Worm (Caenorhabditis elegans) whole organism, mixed stage, embryonic: ENCODE measurements around the gene nhr-135.

Experiments
- M03D4.4 ChIP-seq: sonication (generic microtip); optimal IDR thresholded peaks from 2 replicates; lab custom pipeline; 2017; ENCODE audit warnings: mild to moderate bottlenecking, missing genetic modification characterization, missing compliant biosample characterization
- bed-3 ChIP-seq: fragments of 200-800 bp; sonication (Bioruptor generic); optimal IDR thresholded peaks from 3 replicates; lab custom pipeline; 2018; ENCODE audit warnings: mild to moderate bottlenecking, missing genetic modification characterization, moderate library complexity, missing compliant biosample characterization
- blmp-1 ChIP-seq: fragments of 150-350 bp; optimal IDR thresholded peaks from 2 replicates; lab custom pipeline; 2014; ENCODE audit warnings: missing biosample characterization, missing genetic modification characterization
- ceh-39 ChIP-seq: fragments of 150-350 bp; optimal IDR thresholded peaks from 2 replicates; lab custom pipeline; 2014; ENCODE audit warnings: missing biosample characterization, missing genetic modification characterization
- ceh-83 ChIP-seq: fragments of 200-800 bp; sonication (Bioruptor generic); optimal IDR thresholded peaks from 2 replicates; lab custom pipeline; 2018; ENCODE audit warnings: mild to moderate bottlenecking, missing genetic modification characterization, missing compliant biosample characterization
- ces-1 ChIP-seq: fragments of 150-350 bp; optimal IDR thresholded peaks from 2 replicates; lab custom pipeline; 2014; ENCODE audit warnings: missing biosample characterization, missing genetic modification reagents, missing genetic modification characterization
- cnd-1 ChIP-seq: fragments of 200-800 bp; sonication (Bioruptor generic); optimal IDR thresholded peaks from 2 replicates; lab custom pipeline; 2018; ENCODE audit warnings: mild to moderate bottlenecking, missing genetic modification characterization, missing compliant biosample characterization
- drap-1 ChIP-seq: fragments of 200-800 bp; sonication (Bioruptor generic); optimal IDR thresholded peaks from 3 replicates; lab custom pipeline; 2018; ENCODE audit warnings: mild to moderate bottlenecking, missing genetic modification characterization, missing compliant biosample characterization
- elt-3 ChIP-seq: fragments of 150-350 bp; optimal IDR thresholded peaks from 2 replicates; lab custom pipeline; 2014; ENCODE audit warnings: missing biosample characterization, missing genetic modification characterization
- flh-1 ChIP-seq: fragments of 200-800 bp; sonication (Bioruptor generic); optimal IDR thresholded peaks from 2 replicates; lab custom pipeline; 2018; ENCODE audit warnings: mild to moderate bottlenecking, missing genetic modification characterization, moderate library complexity, missing compliant biosample characterization
- ham-2 ChIP-seq: fragments of 200-800 bp; sonication (Bioruptor generic); optimal IDR thresholded peaks from 2 replicates; lab custom pipeline; 2018; ENCODE audit warnings: mild to moderate bottlenecking, missing genetic modification characterization, missing compliant biosample characterization
- hlh-1 ChIP-seq: fragments of 150-350 bp; optimal IDR thresholded peaks from 2 replicates; lab custom pipeline; 2014; ENCODE audit warnings: missing biosample characterization, missing genetic modification reagents, missing genetic modification characterization
- lin-32 ChIP-seq: fragments of 200-800 bp; sonication (Bioruptor generic); optimal IDR thresholded peaks from 2 replicates; lab custom pipeline; 2018; ENCODE audit warnings: mild to moderate bottlenecking, missing genetic modification characterization, missing compliant biosample characterization
- lsy-2 ChIP-seq: fragments of 150-350 bp; optimal IDR thresholded peaks from 2 replicates; lab custom pipeline; 2014; ENCODE audit warnings: missing biosample characterization, missing genetic modification characterization
- mab-5 ChIP-seq: fragments of 150-350 bp; optimal IDR thresholded peaks from 2 replicates; lab custom pipeline; 2014; ENCODE audit warnings: missing biosample characterization, missing genetic modification characterization
- mep-1 ChIP-seq: fragments of 150-350 bp; optimal IDR thresholded peaks from 2 replicates; lab custom pipeline; 2017; ENCODE audit warnings: missing biosample characterization, missing genetic modification reagents, missing genetic modification characterization, inconsistent platforms
- mls-2 ChIP-seq: sonication (generic microtip); optimal IDR thresholded peaks from 2 replicates; lab custom pipeline; 2016; ENCODE audit warnings: mild to moderate bottlenecking, missing genetic modification characterization, moderate library complexity, missing compliant biosample characterization
- nhr-12 ChIP-seq: fragments of 150-350 bp; optimal IDR thresholded peaks from 2 replicates; lab custom pipeline; 2014; ENCODE audit warnings: missing biosample characterization, missing genetic modification characterization
- nhr-2 ChIP-seq: fragments of 150-350 bp; optimal IDR thresholded peaks from 2 replicates; lab custom pipeline; 2014; ENCODE audit warnings: missing biosample characterization, missing genetic modification characterization
- nhr-237 ChIP-seq: fragments of 150-350 bp; optimal IDR thresholded peaks from 2 replicates; lab custom pipeline; 2014; ENCODE audit warnings: missing biosample characterization, missing genetic modification characterization
- nhr-28 ChIP-seq: fragments of 150-350 bp; optimal IDR thresholded peaks from 2 replicates; lab custom pipeline; 2014; ENCODE audit warnings: missing biosample characterization, missing genetic modification characterization
- nhr-76 ChIP-seq: sonication (generic microtip); optimal IDR thresholded peaks from 2 replicates; lab custom pipeline; 2017; ENCODE audit warnings: missing biosample characterization, missing genetic modification characterization
- sem-2 ChIP-seq: fragments of 200-800 bp; sonication (Bioruptor generic); optimal IDR thresholded peaks from 2 replicates; lab custom pipeline; 2018; ENCODE audit warnings: mild to moderate bottlenecking, missing genetic modification characterization, missing compliant biosample characterization
- snpc-4 ChIP-seq: fragments of 150-350 bp; optimal IDR thresholded peaks from 2 replicates; lab custom pipeline; 2014; ENCODE audit warnings: missing biosample characterization, missing genetic modification characterization
- sptf-1 ChIP-seq: sonication (generic microtip); optimal IDR thresholded peaks from 2 replicates; lab custom pipeline; 2017; ENCODE audit warnings: mild to moderate bottlenecking, missing genetic modification characterization, moderate library complexity, missing compliant biosample characterization
- tbx-8 ChIP-seq: fragments of 200-800 bp; sonication (Bioruptor generic); optimal IDR thresholded peaks from 2 replicates; lab custom pipeline; 2018; ENCODE audit warnings: mild to moderate bottlenecking, missing genetic modification characterization, moderate library complexity, missing compliant biosample characterization
- unc-120 ChIP-seq: sonication (generic microtip); optimal IDR thresholded peaks from 2 replicates; lab custom pipeline; 2017; ENCODE audit warnings: missing genetic modification characterization, missing compliant biosample characterization; ENCODE audit not compliant: poor library complexity, severe bottlenecking
- unc-39 ChIP-seq: fragments of 150-350 bp; optimal IDR thresholded peaks from 2 replicates; lab custom pipeline; 2014; ENCODE audit warnings: missing biosample characterization, missing genetic modification characterization
- unc-62 ChIP-seq: fragments of 150-350 bp; optimal IDR thresholded peaks from 2 replicates; lab custom pipeline; 2014; ENCODE audit warnings: missing biosample characterization, missing genetic modification reagents, missing genetic modification characterization
- zip-8 ChIP-seq: fragments of 150-350 bp; optimal IDR thresholded peaks from 2 replicates; lab custom pipeline; 2014; ENCODE audit warnings: missing biosample characterization, missing genetic modification characterization
- ztf-11 ChIP-seq: fragments of 150-350 bp; optimal IDR thresholded peaks from 2 replicates; lab custom pipeline; 2014; ENCODE audit warnings: missing biosample characterization, missing genetic modification characterization

Gene nhr-135

DNA sequence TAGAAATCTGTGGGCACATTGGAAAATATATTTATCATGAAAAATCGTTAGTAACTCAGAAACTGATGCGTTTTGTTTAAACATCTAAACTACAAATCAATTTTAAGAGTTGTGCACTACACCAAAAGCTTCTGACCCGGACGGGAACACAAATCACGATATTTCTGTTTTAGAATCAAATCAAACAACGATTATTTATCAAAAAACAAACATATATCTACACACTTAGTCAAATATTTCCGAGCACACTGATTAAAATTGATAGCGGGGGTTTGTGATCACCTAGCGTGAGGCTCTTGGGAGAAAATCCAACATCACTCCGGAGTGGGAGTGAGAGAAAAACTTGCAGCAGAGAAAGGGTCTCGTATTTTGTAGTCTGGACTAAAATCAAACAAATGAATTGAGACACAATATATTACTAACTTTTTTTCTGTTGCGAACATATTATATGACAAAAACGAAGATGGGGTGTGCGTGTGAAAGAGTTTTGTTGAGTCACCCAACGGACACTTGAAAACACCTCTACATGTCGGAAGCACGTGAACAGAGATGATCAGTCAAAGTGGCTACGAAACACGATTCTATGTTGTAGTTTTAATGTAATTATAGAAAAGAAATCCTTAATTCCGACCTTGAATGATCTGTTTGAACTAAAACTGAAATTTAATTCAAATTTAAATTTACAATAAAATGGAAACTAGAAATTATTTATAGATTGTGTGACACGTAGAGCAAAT lies 1.9 kb upstream of the nhr-135 start:
- TF ChIP-seq nhr-28 (tag; lab: Kevin White, UChicago) = no peak
- TF ChIP-seq hlh-1 (tag; lab: Kevin White, UChicago) = no peak
- no peak for TF ChIP-seq mab-5
- TF ChIP-seq mep-1 (tag; lab: Kevin White, UChicago) = no peak
- TF ChIP-seq ceh-83 (GFP tag; lab: Kevin White, UChicago) = no peak
- TF ChIP-seq ztf-11 = no peak
- TF ChIP-seq unc-39 (tag; lab: Kevin White, UChicago) = no peak
- no peak for TF ChIP-seq mls-2 (tag; lab: Kevin White, UChicago)
- no peak for TF ChIP-seq elt-3 (tag; lab: Kevin White, UChicago)
- TF ChIP-seq nhr-12 (tag; lab: Kevin White, UChicago) = no peak
- no peak for TF ChIP-seq blmp-1 (tag; lab: Kevin White, UChicago)
- no peak for TF ChIP-seq lsy-2 (tag; lab: Kevin White, UChicago)
- TF ChIP-seq sem-2 (GFP tag; lab: Kevin White, UChicago) = no peak
- no peak for TF ChIP-seq nhr-2
- no peak for TF ChIP-seq unc-120 (tag; lab: Kevin White, UChicago)
- no peak for TF ChIP-seq snpc-4 (tag; lab: Kevin White, UChicago)
- TF ChIP-seq sptf-1 = no peak
- TF ChIP-seq cnd-1 (tag; lab: Kevin White, UChicago) = no peak

DNA sequence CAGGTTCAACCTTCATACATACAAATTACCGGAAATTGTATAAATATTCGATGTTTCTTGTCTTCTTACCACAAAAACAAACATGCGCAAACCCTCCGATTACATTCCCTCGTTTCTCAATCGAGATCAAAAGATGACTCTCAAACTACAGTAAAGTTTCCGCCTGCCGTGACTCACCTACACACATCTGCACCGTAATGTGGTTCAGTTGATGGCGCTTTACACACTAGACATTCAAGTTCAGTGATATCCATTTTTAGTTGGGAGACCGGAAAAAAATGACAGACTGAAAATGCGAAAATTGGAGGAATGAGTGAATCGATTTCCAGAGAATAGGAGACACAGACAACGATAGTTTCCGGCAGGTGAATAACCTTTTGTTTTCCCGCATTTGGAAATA lies 2.3 kb downstream of the nhr-135 start, which contains the start of gene nhr-286:
TSS of gene nhr-286 (minus strand) at position 324 of the 400 bp plus-strand sequence.
- TF ChIP-seq zip-8 = no peak
- no peak for TF ChIP-seq drap-1 (GFP tag; lab: Kevin White, UChicago)
- no peak for TF ChIP-seq ceh-83 (GFP tag; lab: Kevin White, UChicago)
- no peak for TF ChIP-seq nhr-28 (tag; lab: Kevin White, UChicago)
- no peak for TF ChIP-seq cnd-1 (tag; lab: Kevin White, UChicago)
- TF ChIP-seq ceh-39 (tag; lab: Kevin White, UChicago) = no peak
- TF ChIP-seq nhr-76 = no peak
- TF ChIP-seq ces-1 (GFP tag; lab: Kevin White, UChicago) = no peak

DNA sequence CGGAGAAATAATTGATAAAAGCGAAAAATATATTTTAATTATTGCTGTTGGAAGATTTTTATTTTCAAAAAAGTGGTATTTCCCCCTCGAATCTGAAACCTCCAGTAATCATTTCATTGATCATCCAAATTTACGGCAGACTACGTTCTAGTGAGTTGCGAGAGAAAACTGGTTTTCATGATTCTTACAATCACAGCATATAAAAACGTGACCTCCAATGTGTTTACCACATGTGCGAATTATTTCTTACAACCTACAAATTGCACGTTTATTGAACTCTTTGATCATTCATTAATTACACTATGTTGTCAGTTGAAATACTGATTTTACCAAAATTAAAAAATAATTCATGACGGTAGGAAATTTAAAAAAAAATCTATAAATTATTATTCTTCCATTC lies 4.4 kb downstream of the nhr-135 start:
- TF ChIP-seq nhr-237 (tag; lab: Kevin White, UChicago) = no peak
- no peak for TF ChIP-seq nhr-28 (tag; lab: Kevin White, UChicago)
- no peak for TF ChIP-seq ceh-39 (tag; lab: Kevin White, UChicago)

DNA sequence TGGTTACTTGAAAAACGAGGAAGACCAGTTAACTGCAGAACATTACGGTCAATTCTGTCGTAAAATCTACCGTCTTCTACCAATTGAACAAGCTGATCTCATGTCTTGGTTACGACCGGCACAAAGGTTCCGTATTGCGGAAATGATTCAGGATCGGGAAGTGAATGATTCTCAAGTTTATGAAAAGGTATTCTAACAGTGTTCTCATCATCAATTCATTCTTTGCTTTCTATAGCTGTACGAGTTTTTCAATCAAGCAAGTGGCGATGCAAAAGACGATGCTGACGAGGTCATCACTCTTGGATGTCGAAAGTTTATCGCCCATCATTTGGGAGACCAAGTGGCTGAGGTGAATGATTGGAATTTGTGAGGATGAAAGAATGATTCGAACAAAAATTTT lies 6.2 kb downstream of the nhr-135 start:
- no peak for TF ChIP-seq M03D4.4 (tag; lab: Kevin White, UChicago)
- no peak for TF ChIP-seq unc-120 (tag; lab: Kevin White, UChicago)
- TF ChIP-seq ham-2 (GFP tag; lab: Kevin White, UChicago) = no peak
- TF ChIP-seq blmp-1 (tag; lab: Kevin White, UChicago) = no peak
- no peak for TF ChIP-seq bed-3 (GFP tag; lab: Kevin White, UChicago)
- no peak for TF ChIP-seq lin-32 (GFP tag; lab: Kevin White, UChicago)
- TF ChIP-seq elt-3 (tag; lab: Kevin White, UChicago) = no peak
- no peak for TF ChIP-seq ztf-11
- TF ChIP-seq ces-1 (GFP tag; lab: Kevin White, UChicago) = no peak
- TF ChIP-seq drap-1 (GFP tag; lab: Kevin White, UChicago) = no peak
- no peak for TF ChIP-seq nhr-76
- TF ChIP-seq snpc-4 (tag; lab: Kevin White, UChicago) = no peak
- TF ChIP-seq unc-39 (tag; lab: Kevin White, UChicago) = no peak
- TF ChIP-seq, all 35 proteins: peak for 0

DNA sequence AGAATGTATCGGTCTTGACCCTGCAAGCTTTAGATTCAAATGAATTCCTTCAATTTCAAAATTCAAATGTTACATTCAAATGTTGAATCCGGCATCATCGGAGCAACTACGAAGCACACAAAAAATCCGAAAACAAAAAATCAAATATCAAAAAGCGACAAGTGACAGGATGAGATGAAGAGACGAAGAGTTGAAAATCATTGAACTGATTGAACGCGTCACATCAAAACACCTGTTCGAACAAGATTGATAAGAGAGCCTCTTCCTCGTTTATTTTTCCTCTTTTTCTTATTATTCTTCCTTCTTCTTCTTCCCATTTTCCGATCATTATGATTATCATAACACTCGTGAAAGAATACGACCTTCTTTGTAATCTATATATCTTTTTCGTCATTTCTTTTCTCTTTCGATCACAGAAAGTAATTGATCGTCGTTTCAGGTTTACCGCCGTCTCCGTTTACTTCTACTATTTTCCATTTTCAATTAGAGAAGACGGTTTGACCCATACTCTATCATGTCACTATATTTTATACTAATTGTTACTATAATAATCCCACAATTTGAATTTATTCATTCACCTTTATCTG lies 8.0 kb downstream of the nhr-135 start, which contains the start of gene VC5.2:
TSS of gene VC5.2 (plus strand) at position 439 of the 587 bp plus-strand sequence.
- TF ChIP-seq unc-62 (peak; percentile 91), tbx-8 (GFP tag; lab: Kevin White, UChicago) (no peak), zip-8 (no peak), unc-39 (tag; lab: Kevin White, UChicago) (no peak), flh-1 (no peak)
- TF ChIP-seq, all 35 proteins: peak for 1
